Fruit fly (Drosophila melanogaster): ENCODE measurements around the gene CG14322.
A peak's percentile ranks its signal among the peaks of the same experiment; 100 is the strongest.

CG14322 gene

DNA sequence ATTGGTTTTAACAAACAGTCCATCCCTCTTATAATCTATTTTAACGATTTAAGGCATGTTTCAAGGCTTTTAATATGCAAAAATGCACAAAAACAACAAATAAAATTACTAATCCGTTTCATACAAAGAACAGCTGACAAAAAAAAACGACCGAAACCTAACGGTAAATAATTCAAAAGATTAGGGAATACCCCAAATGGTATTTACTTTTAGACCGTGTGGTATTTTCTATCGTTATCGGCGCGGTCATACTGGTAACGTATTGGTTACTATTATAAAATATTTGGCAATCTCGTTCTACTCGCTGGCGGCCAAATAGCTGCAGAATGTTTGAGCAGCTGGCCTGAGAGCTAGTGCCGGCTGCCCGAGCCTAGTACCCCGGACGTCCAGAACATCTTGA, 41.6 kb upstream of the CG14322 start, which contains the start of gene sll (continued):
- no peak for TF ChIP-seq inv (GFP tag; IDR thresholded peaks at IDR 0.05; ENCODE audit: partially characterized antibody)
- no peak for TF ChIP-seq eyg (GFP tag; optimal IDR thresholded peaks at IDR 0.05)
- no peak for TF ChIP-seq Blimp-1 (GFP tag; optimal IDR thresholded peaks at IDR 0.05)
- no peak for TF ChIP-seq CG11456 (GFP tag; IDR thresholded peaks at IDR 0.05)
- TF ChIP-seq Hr78 (GFP tag; optimal IDR thresholded peaks at IDR 0.05) = no peak
- TF ChIP-seq tin (GFP tag; optimal IDR thresholded peaks at IDR 0.05) = no peak
- TF ChIP-seq CG11723 (GFP tag; optimal IDR thresholded peaks at IDR 0.05) = no peak
- no peak for TF ChIP-seq Deaf1 (tag; optimal IDR thresholded peaks at IDR 0.05)
- no peak for TF ChIP-seq fd3F (GFP tag; optimal IDR thresholded peaks at IDR 0.05)
- TF ChIP-seq br (optimal IDR thresholded peaks at IDR 0.05) = no peak
- TF ChIP-seq gcm2 (GFP tag; optimal IDR thresholded peaks at IDR 0.05) = no peak
- no peak for TF ChIP-seq CG17186 (GFP tag; optimal IDR thresholded peaks at IDR 0.05)
- no peak for TF ChIP-seq CG7928 (GFP tag; optimal IDR thresholded peaks at IDR 0.05)
- TF ChIP-seq CG32767 (GFP tag; IDR thresholded peaks at IDR 0.05) = no peak
- no peak for TF ChIP-seq CG15601 (tag; optimal IDR thresholded peaks at IDR 0.05)
- no peak for TF ChIP-seq toy (GFP tag; IDR thresholded peaks at IDR 0.05)
- TF ChIP-seq CG17802 (tag; optimal IDR thresholded peaks at IDR 0.05) = no peak
- TF ChIP-seq pb (GFP tag; optimal IDR thresholded peaks at IDR 0.05) = no peak
- no peak for TF ChIP-seq CG7987 (GFP tag; optimal IDR thresholded peaks at IDR 0.05)
- TF ChIP-seq Ptx1 (GFP tag; IDR thresholded peaks at IDR 0.05) = no peak
- no peak for TF ChIP-seq CG31441 (GFP tag; IDR thresholded peaks at IDR 0.05)
- no peak for TF ChIP-seq ro (GFP tag; IDR thresholded peaks at IDR 0.05)
- TF ChIP-seq CG4617 (GFP tag; optimal IDR thresholded peaks at IDR 0.05; ENCODE audit: borderline replicate concordance) = peak; percentile 39
- no peak for TF ChIP-seq CG18619 (GFP tag; optimal IDR thresholded peaks at IDR 0.05)
- TF ChIP-seq CG9609 (GFP tag; optimal IDR thresholded peaks at IDR 0.05) = no peak
- no peak for TF ChIP-seq fd64A (GFP tag; optimal IDR thresholded peaks at IDR 0.05)
- no peak for TF ChIP-seq aop (GFP tag; IDR thresholded peaks at IDR 0.05)
- no peak for TF ChIP-seq Max (GFP tag; optimal IDR thresholded peaks at IDR 0.05)
- no peak for TF ChIP-seq salm (tag; optimal IDR thresholded peaks at IDR 0.05)
- TF ChIP-seq Sox100B (GFP tag; optimal IDR thresholded peaks at IDR 0.05) = no peak
- TF ChIP-seq zen2 (GFP tag; IDR thresholded peaks at IDR 0.05; ENCODE audit: partially characterized antibody) = no peak
- no peak for TF ChIP-seq az2 (GFP tag; optimal IDR thresholded peaks at IDR 0.05)
- TF ChIP-seq CG3281 (GFP tag; optimal IDR thresholded peaks at IDR 0.05) = no peak
- no peak for TF ChIP-seq D (optimal IDR thresholded peaks at IDR 0.05)
- no peak for TF ChIP-seq D (GFP tag; optimal IDR thresholded peaks at IDR 0.05)
- TF ChIP-seq chn (GFP tag; optimal IDR thresholded peaks at IDR 0.05) = no peak
- TF ChIP-seq CG17328 (GFP tag; IDR thresholded peaks at IDR 0.05) = no peak
- no peak for TF ChIP-seq CG13424 (tag; optimal IDR thresholded peaks at IDR 0.05)
- no peak for TF ChIP-seq sna (GFP tag; IDR thresholded peaks at IDR 0.05; ENCODE audit: partially characterized antibody)
- no peak for TF ChIP-seq CG10147 (GFP tag; optimal IDR thresholded peaks at IDR 0.05)
- TF ChIP-seq peb (GFP tag; IDR thresholded peaks at IDR 0.05) = no peak
- no peak for TF ChIP-seq CG11560 (tag; IDR thresholded peaks at IDR 0.05)
- peak; percentile 20 for TF ChIP-seq CG10267 (tag; optimal IDR thresholded peaks at IDR 0.05)
- no peak for TF ChIP-seq cad (GFP tag; optimal IDR thresholded peaks at IDR 0.05)
- no peak for TF ChIP-seq croc (GFP tag; conservative IDR thresholded peaks at IDR 0.05)
- TF ChIP-seq Trl (optimal IDR thresholded peaks at IDR 0.05) = no peak
- no peak for TF ChIP-seq Trl (GFP tag; optimal IDR thresholded peaks at IDR 0.05)
